Worm (Caenorhabditis elegans) whole organism, early embryonic: ENCODE results near the gene cbp-1.

Experiments
- B0310.2 ChIP-seq: sonication (generic microtip); optimal IDR thresholded peaks from 2 replicates; lab custom pipeline; 2016; ENCODE audit warnings: mild to moderate bottlenecking, missing genetic modification characterization, missing compliant biosample characterization
- aly-1 ChIP-seq: sonication (generic microtip); optimal IDR thresholded peaks from 2 replicates; lab custom pipeline; 2016; ENCODE audit warnings: missing genetic modification characterization, missing compliant biosample characterization
- ama-1 ChIP-seq: fragments of 150-350 bp; optimal IDR thresholded peaks from 2 replicates; lab custom pipeline; 2014
- hnd-1 ChIP-seq: sonication (generic microtip); optimal IDR thresholded peaks from 2 replicates; lab custom pipeline; 2016; ENCODE audit warnings: missing genetic modification characterization, missing compliant biosample characterization
- scrt-1 ChIP-seq: fragments of 200-800 bp; sonication (Bioruptor generic); IDR thresholded peaks from 2 replicates; pipeline ENCODE4 v1.3.6; 2022; ENCODE audit warnings: missing genetic modification characterization, missing compliant biosample characterization
- sea-1 ChIP-seq: fragments of 200-800 bp; sonication (Bioruptor generic); conservative IDR thresholded peaks from 2 replicates; pipeline ENCODE4 v1.3.6; 2022; ENCODE audit warnings: missing genetic modification characterization, missing compliant biosample characterization

DNA sequence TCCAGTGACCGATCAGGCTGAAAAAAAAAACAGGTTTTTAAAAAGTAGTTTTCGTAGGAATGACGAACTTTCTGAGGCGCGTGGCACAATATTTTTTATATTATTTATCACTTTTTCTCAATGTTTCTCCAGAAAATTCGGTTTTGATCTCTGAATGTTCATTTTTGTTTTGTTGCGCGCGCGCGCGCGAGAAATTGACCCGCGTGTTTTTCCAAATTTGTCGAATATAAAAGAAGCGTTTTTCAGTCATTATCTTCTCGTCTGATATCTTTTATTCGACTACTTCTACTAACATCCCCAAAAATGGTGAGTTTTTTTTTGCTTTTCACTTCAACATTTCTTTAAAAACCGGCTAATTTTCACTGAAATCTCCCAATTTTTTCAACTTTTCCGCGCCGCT, 7.5 kb upstream of the cbp-1 start, which contains the start of gene rmd-1:
- no peak for TF ChIP-seq scrt-1 (GFP tag; lab: Robert Waterston, UW)
- no peak for TF ChIP-seq ama-1 (lab: Kevin White, UChicago)
- no peak for TF ChIP-seq sea-1 (GFP tag; lab: Robert Waterston, UW)
- TF ChIP-seq hnd-1, result no peak
- no peak for TF ChIP-seq aly-1
- no peak for TF ChIP-seq B0310.2 (tag; lab: Kevin White, UChicago)
